Fruit fly (Drosophila melanogaster) whole organism, pupa: ENCODE results near the gene CG42302.

Experiments
- CG10348 ChIP-seq: fragments of 200-800 bp; sonication (Bioruptor generic); IDR thresholded peaks from 2 replicates; pipeline ENCODE4 v1.3.6; 2022; ENCODE audit warnings: missing biosample characterization, missing genetic modification characterization
- CG12605 ChIP-seq: fragments of 200-800 bp; sonication (Bioruptor generic); IDR thresholded peaks from 2 replicates; pipeline ENCODE4 v1.3.6; 2022; ENCODE audit warnings: missing biosample characterization, missing genetic modification characterization
- CG15710 ChIP-seq: fragments of 200-800 bp; sonication (Bioruptor generic); optimal IDR thresholded peaks from 2 replicates; lab custom pipeline; 2018; ENCODE audit warnings: missing biosample characterization, mild to moderate bottlenecking, missing genetic modification characterization, moderate library complexity
- CG32121 ChIP-seq: fragments of 200-800 bp; sonication (Bioruptor generic); IDR thresholded peaks from 2 replicates; pipeline ENCODE4 v1.3.6; 2022; ENCODE audit warnings: missing biosample characterization, missing genetic modification characterization
- CG4496 ChIP-seq: fragments of 200-800 bp; sonication (Bioruptor generic); IDR thresholded peaks from 3 replicates; pipeline ENCODE4 v1.3.6; 2022; ENCODE audit warnings: missing biosample characterization, missing genetic modification characterization
- CG8301 ChIP-seq: fragments of 200-800 bp; sonication (Bioruptor generic); optimal IDR thresholded peaks from 2 replicates; lab custom pipeline; 2018; ENCODE audit warnings: missing biosample characterization, mild to moderate bottlenecking, missing genetic modification characterization
- EcR ChIP-seq: fragments of 200-800 bp; sonication (Bioruptor generic); optimal IDR thresholded peaks from 3 replicates; lab custom pipeline; 2019; ENCODE audit warnings: missing biosample characterization, missing genetic modification characterization, mild to moderate bottlenecking, moderate library complexity, missing genetic modification reagents
- fd96Ca ChIP-seq: fragments of 200-800 bp; sonication (Bioruptor generic); IDR thresholded peaks from 3 replicates; pipeline ENCODE4 v1.3.6; 2022; ENCODE audit warnings: missing biosample characterization, missing genetic modification characterization
- rn ChIP-seq: fragments of 200-800 bp; sonication (Bioruptor generic); IDR thresholded peaks from 2 replicates; pipeline ENCODE4 v1.3.6; 2022; ENCODE audit warnings: missing biosample characterization, missing genetic modification characterization

dm6 chrX:18699268-18700140, 26.0 kb downstream of the CG42302 start:
- TF ChIP-seq CG10348 (no peak), CG12605 (no peak), CG4496 (GFP tag; lab: Robert Waterston, UW) (no peak), fd96Ca (GFP tag; lab: Robert Waterston, UW) (no peak), rn (GFP tag; lab: Robert Waterston, UW) (no peak), CG32121 (GFP tag; lab: Robert Waterston, UW) (no peak), CG15710 (no peak), CG8301 (tag; lab: Kevin White, UChicago) (no peak), EcR (GFP tag; lab: Kevin White, UChicago) (peak; percentile 92)
